Worm (Caenorhabditis elegans): ENCODE measurements around the gene ZK1248.17.
A peak's percentile ranks its signal among the peaks of the same experiment; 100 is the strongest.

ZK1248.17 gene

DNA sequence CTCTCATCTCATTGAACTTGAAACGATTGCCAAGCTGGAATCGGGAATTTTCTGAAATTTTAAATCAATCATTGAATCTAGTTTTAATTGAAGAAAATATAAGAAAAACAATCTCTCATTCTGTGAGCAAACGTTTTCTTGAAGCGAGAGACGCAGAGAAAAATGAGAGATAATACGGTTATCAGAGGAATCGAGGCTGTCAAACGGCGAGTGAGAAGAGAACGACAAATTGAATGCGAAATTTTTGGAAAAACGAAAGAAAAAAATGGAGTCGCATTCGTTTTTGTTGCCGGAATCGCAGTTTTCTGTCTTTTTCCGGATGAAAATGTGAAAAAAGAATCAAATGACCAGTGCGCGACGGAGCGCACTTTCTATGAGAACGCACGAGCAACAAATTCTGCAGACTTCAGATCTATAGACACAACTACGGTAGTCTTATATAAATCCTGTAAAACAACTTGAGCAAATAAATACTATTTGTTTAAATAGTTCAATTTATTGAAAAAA is 28.3 kb upstream of the ZK1248.17 start, which contains the start of gene tex-2 (continued):
- peak in 2 of 3 experiments; percentile 24 for TF ChIP-seq ceh-82 (tag; optimal IDR thresholded peaks at IDR 0.05)
- TF ChIP-seq snpc-4 (tag; optimal IDR thresholded peaks at IDR 0.05) = no peak
- no peak for TF ChIP-seq skn-1 (tag; optimal IDR thresholded peaks at IDR 0.05)
- no peak for TF ChIP-seq nhr-28 (tag; optimal IDR thresholded peaks at IDR 0.05)
- no peak for TF ChIP-seq fkh-10 (GFP tag; optimal IDR thresholded peaks at IDR 0.05)
- TF ChIP-seq snu-23 (GFP tag; optimal IDR thresholded peaks at IDR 0.05) = peak; percentile 22
- no peak for TF ChIP-seq unc-62 (GFP tag; optimal IDR thresholded peaks at IDR 0.05)
- TF ChIP-seq tbx-2 (tag; optimal IDR thresholded peaks at IDR 0.05) = no peak
- no peak for TF ChIP-seq ceh-90 (tag; optimal IDR thresholded peaks at IDR 0.05)
- TF ChIP-seq lir-3 (tag; optimal IDR thresholded peaks at IDR 0.05; ENCODE audit: poor library complexity) = no peak
- TF ChIP-seq ztf-11 (tag; optimal IDR thresholded peaks at IDR 0.05) = no peak
- no peak for TF ChIP-seq ceh-88 (GFP tag; IDR thresholded peaks at IDR 0.05)
- no peak for TF ChIP-seq efl-3 (GFP tag; optimal IDR thresholded peaks at IDR 0.05)
- peak; percentile 54 for TF ChIP-seq nhr-47 (tag; optimal IDR thresholded peaks at IDR 0.05)
- TF ChIP-seq ceh-8 (GFP tag; optimal IDR thresholded peaks at IDR 0.05) = no peak
- no peak for TF ChIP-seq C04F5.9 (tag; optimal IDR thresholded peaks at IDR 0.05)

DNA sequence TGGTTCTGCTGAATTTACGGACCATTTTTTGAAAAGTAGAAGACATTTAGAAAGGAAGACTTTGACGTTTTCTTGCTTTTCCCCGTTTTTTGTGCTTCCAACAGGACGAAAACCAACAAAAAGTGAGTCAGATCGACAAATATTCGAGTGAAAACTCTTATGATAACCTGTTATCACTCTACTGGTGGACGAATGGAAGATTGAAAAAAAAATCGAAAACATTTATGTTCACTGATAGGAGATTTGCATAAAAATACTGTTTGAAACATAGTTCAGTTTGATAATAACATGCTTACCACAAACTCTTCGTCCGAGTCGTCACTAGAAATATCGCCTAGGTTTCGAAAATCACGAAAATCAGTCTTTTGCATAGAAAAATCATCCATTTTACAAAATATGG is 27.1 kb upstream of the ZK1248.17 start:
- TF ChIP-seq snpc-4 (tag; optimal IDR thresholded peaks at IDR 0.05) = no peak
- TF ChIP-seq elt-2 (tag; optimal IDR thresholded peaks at IDR 0.05) = peak; percentile 51

DNA sequence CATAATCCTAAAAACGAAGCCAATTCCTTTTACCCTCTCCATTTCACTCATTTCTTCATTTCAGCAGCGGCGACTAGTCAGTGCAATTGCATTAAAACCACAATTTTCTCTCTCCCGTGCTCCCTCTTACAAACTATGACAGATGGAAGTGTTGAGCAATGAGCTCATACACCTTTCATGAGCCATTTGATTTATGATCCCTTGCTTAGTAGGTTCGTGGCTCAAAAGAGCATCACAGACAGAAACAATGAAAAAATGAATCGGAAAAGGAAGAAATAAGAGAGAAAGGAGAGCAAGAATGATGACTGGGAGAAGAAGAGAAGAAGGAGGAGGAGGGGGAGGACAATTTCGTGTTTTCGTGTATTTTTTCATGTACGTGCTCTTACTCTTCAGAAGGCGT is 26.2 kb upstream of the ZK1248.17 start:
- TF ChIP-seq nhr-28 (tag; optimal IDR thresholded peaks at IDR 0.05) (no peak), dsc-1 (tag; optimal IDR thresholded peaks at IDR 0.05) (peak; percentile 48), nhr-85 (tag) (peak; percentile 39), snpc-4 (tag; optimal IDR thresholded peaks at IDR 0.05) (no peak), pax-3 (tag; optimal IDR thresholded peaks at IDR 0.05) (no peak), blmp-1 (tag; optimal IDR thresholded peaks at IDR 0.05) (no peak), irx-1 (tag; optimal IDR thresholded peaks at IDR 0.05) (no peak), unc-62 (GFP tag; optimal IDR thresholded peaks at IDR 0.05) (no peak), ets-5 (GFP tag; IDR thresholded peaks at IDR 0.05) (no peak), nhr-12 (tag; optimal IDR thresholded peaks at IDR 0.05) (no peak), dpl-1 (GFP tag; optimal IDR thresholded peaks at IDR 0.05) (no peak), lsy-2 (tag; optimal IDR thresholded peaks at IDR 0.05) (peak in 1 of 2 experiments; percentile 15), ceh-8 (GFP tag; optimal IDR thresholded peaks at IDR 0.05) (no peak), efl-3 (GFP tag; optimal IDR thresholded peaks at IDR 0.05) (no peak), unc-30 (tag; optimal IDR thresholded peaks at IDR 0.05) (no peak), lin-14 (GFP tag; optimal IDR thresholded peaks at IDR 0.05) (peak; percentile 48)

DNA sequence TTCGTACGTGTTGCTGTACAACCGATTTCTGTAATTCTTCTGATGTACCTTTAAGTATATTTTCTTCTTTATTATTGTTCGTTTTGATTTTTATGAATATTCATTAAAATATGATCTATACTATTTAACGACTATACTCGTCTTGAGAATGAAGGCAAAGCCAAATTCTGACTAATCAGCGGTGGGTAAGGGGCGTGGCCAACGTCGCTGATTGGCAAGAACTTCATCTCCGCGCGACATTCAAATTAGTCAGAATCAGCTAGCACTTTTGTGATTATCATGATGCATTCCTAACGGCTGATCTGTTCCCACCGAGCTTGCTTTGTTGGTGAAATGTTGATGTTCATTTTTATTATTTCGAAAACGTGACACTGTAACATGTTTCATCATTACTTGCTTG is 21.6 kb upstream of the ZK1248.17 start:
- TF ChIP-seq efl-1 (optimal IDR thresholded peaks at IDR 0.05) = no peak
- TF ChIP-seq efl-1 (GFP tag; optimal IDR thresholded peaks at IDR 0.05 in 1 of 2) = peak in 1 of 2 experiments; percentile 40
- TF ChIP-seq dpl-1 (GFP tag; optimal IDR thresholded peaks at IDR 0.05) = peak in 1 of 3 experiments; percentile 20
- no peak for TF ChIP-seq mab-9 (GFP tag; IDR thresholded peaks at IDR 0.05)
- no peak for TF ChIP-seq aly-2 (tag; optimal IDR thresholded peaks at IDR 0.05)

DNA sequence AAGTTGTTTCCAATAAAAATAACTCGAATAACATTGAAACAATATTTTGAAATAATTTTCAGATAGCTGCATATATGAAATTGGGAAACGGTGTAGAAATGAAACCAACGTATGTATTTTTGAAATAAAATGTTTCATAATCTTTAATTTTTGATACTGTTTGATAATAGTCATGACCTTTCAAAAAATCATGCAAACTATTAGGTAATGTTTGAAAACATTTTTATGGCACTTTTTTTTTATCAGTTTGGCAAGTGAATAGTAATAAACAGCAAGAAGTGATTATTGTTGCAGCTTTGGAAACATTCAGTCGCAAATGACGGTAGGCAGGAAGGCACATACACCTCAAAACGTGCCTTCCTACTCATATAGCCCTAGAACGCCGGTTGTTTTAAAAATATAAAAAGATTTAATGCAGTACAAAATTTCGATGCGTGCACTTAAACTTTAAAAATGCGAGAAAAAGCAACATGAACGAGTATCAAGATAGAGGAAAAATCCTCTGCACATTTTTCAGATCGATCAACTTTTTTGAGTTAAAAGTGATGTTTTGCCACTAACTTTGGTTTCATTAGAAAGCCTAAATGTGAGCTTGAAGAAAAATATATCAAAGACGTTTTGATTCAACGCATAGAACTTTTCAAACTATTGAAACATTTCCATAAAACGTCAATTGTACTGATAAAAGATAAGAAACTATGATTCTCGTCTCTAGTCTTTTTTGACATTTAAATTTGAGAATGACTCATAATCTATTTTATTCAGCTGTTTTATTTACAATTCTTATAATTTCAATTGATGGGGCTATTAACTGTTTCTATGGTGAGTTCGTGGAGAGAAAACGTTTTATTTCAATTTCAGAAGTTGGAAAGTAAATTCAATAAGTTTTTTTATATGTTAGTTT is 20.3 kb upstream of the ZK1248.17 start, which contains the start of gene F55C12.19:
Gene F55C12.19, plus strand, starts transcription at position 735 of the 904 bp plus-strand sequence.
- TF ChIP-seq elt-2 (tag; optimal IDR thresholded peaks at IDR 0.05) (peak; percentile 47), aly-2 (tag; optimal IDR thresholded peaks at IDR 0.05) (no peak)

Measured in whole organism, L1 larva.